Fruit fly (Drosophila melanogaster) whole organism: ENCODE measurements around the gene mbo.

Source experiments
- CG8478 ChIP-seq: fragments of >200 bp; optimal IDR thresholded peaks from 2 replicates; lab custom pipeline; 2018; ENCODE audit warnings: inconsistent platforms
- Dll ChIP-seq: fragments of >200 bp; optimal IDR thresholded peaks from 2 replicates; lab custom pipeline; 2017
- EcR ChIP-seq, 2 experiments: fragments of >200 bp; optimal IDR thresholded peaks; 2 replicates each; lab custom pipeline; 2017; ENCODE audit warnings: missing biosample characterization in 2 of 2, missing genetic modification characterization in 2 of 2, missing genetic modification reagents in 2 of 2
- pan ChIP-seq: fragments of >200 bp; optimal IDR thresholded peaks from 2 replicates; lab custom pipeline; 2017
- psq ChIP-seq: fragments of >200 bp; optimal IDR thresholded peaks from 2 replicates; lab custom pipeline; 2017
- usp ChIP-seq: fragments of >200 bp; optimal IDR thresholded peaks from 2 replicates; lab custom pipeline; 2017; ENCODE audit warnings: missing biosample characterization, missing genetic modification characterization, mixed read lengths

- TF ChIP-seq psq (lab: Kevin White, UChicago): no peak
- no peak for TF ChIP-seq CG8478 (lab: Kevin White, UChicago)
- no peak for TF ChIP-seq Dll (lab: Kevin White, UChicago)
- TF ChIP-seq pan (lab: Kevin White, UChicago): no peak
- no peak for TF ChIP-seq usp
- TF ChIP-seq EcR (GFP tag; optimal IDR thresholded peaks at IDR 0.05; lab: Kevin White, UChicago): no peak
These were observed 34.1 kb downstream of the mbo start for dm6 chr3R:12644621-12645310.
